Worm (Caenorhabditis elegans): ENCODE results near the gene ints-13.

DNA sequence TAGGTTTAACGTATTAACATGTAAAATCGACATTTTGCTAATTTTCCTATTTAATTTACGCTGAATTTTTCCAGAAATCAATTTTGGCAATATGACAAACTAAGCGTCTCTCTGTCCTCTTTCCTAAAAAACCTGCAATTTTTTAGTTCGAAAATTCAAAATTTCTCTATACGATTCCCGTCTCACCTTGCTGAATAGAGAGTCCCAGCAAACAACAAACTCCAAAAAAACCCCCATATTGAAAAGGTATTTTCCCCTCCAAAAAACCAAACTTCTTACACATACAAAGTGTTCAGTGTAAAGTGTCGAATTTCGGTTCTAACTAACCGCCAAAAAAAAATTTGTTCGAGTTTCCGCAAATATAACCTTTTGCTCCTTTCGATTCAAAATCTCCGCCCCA, 53.1 kb downstream of the ints-13 start, which contains the start of gene pnc-1:
- TF ChIP-seq dao-5 (tag; optimal IDR thresholded peaks at IDR 0.05): no peak
- no peak for TF ChIP-seq him-1 (tag; optimal IDR thresholded peaks at IDR 0.05)
